Worm (Caenorhabditis elegans): Measurements from ENCODE around the gene fbxa-90.

fbxa-90 gene

DNA sequence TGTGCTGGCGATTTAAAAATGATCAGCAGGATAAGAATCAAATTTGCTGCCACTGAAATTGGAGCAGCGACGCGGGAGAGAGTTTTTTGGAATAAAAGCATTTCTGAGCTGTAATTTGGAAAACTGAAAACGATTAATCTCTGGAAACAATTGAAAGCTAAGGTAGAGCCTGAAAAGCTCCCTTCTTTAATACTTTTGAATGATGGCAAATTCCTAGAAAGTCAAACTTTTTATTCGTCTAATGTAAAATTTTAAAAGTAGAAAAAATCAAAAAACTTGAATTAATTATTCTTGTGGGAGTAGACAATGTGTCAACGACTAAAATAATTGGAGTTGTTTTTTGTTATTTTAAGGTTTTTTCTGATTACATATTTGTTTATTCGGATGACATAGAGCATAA lies 33.6 kb downstream of the fbxa-90 start, which contains the start of gene str-217:
str-217 (minus strand) TSS at position 101 of the 400 bp plus-strand sequence.
- TF ChIP-seq nhr-47 (tag; optimal IDR thresholded peaks at IDR 0.05) (no peak), ceh-90 (tag; optimal IDR thresholded peaks at IDR 0.05) (no peak), nhr-71 (tag; optimal IDR thresholded peaks at IDR 0.05) (no peak), efl-3 (GFP tag; optimal IDR thresholded peaks at IDR 0.05) (no peak), lin-35 (GFP tag; optimal IDR thresholded peaks at IDR 0.05) (no peak), lir-3 (tag; optimal IDR thresholded peaks at IDR 0.05; ENCODE audit: poor library complexity) (no peak), alr-1 (tag; optimal IDR thresholded peaks at IDR 0.05; ENCODE audit: borderline replicate concordance) (no peak), sup-37 (GFP tag; optimal IDR thresholded peaks at IDR 0.05) (no peak), dsc-1 (tag; optimal IDR thresholded peaks at IDR 0.05) (no peak), ceh-63 (GFP tag; optimal IDR thresholded peaks at IDR 0.05) (no peak), lin-14 (GFP tag; optimal IDR thresholded peaks at IDR 0.05) (no peak), fkh-8 (tag; optimal IDR thresholded peaks at IDR 0.05) (no peak), nhr-85 (tag) (no peak), ets-5 (GFP tag; IDR thresholded peaks at IDR 0.05) (no peak), efl-1 (optimal IDR thresholded peaks at IDR 0.05) (no peak), efl-1 (GFP tag; optimal IDR thresholded peaks at IDR 0.05 in 1 of 2) (no peak)

DNA sequence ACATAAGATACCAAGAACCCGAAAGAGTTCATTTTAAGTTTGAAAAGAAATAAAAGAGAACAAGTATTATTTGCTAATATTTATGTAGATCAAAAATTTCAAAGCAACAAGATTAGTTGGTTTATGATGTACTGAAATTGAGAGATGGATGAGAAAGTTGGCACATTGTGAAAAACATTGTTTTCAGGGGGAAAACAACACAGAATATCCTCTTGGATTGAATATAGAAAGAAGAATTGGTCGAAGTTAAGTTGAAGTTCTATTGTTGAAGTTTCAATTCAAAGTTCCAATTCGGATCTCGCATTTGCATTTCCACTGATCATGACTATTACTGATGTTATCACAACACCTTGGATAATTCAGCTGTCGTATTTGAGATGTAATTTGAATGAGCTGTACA lies 34.0 kb downstream of the fbxa-90 start:
- TF ChIP-seq nhr-19 (GFP tag; conservative IDR thresholded peaks at IDR 0.05), result no peak

DNA sequence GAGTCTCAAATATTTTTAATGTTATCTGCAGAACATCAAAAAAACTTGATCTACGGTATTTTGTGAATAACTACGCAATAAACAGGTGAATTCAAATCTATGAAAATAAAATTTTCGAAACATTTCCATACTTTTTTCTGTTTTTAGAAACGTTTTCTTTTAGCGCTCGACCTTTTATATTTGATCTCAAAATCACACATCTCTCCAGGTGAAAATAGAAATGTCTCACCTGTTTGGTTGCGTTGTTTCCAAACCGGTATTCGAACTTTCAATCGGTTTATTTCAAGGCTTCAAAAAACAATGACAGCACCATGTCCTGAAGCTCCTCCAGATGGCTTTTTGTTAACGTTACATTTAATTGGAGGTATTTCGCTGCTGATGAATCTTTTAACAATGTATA lies 34.6 kb downstream of the fbxa-90 start, which contains the start of gene sri-9:
sri-9 (plus strand) TSS at position 301 of the 400 bp plus-strand sequence.
- no peak for TF ChIP-seq ama-1 (optimal IDR thresholded peaks at IDR 0.05)
- no peak for TF ChIP-seq vab-15 (tag; optimal IDR thresholded peaks at IDR 0.05)
- TF ChIP-seq alr-1 (tag; optimal IDR thresholded peaks at IDR 0.05; ENCODE audit: borderline replicate concordance), result no peak
- TF ChIP-seq sup-37 (GFP tag; optimal IDR thresholded peaks at IDR 0.05), result no peak
- TF ChIP-seq xbp-1 (tag; optimal IDR thresholded peaks at IDR 0.05), result no peak
- no peak for TF ChIP-seq ztf-11 (tag; optimal IDR thresholded peaks at IDR 0.05)
- no peak for TF ChIP-seq aha-1 (tag; optimal IDR thresholded peaks at IDR 0.05)
- TF ChIP-seq egl-27 (tag; optimal IDR thresholded peaks at IDR 0.05), result no peak

DNA sequence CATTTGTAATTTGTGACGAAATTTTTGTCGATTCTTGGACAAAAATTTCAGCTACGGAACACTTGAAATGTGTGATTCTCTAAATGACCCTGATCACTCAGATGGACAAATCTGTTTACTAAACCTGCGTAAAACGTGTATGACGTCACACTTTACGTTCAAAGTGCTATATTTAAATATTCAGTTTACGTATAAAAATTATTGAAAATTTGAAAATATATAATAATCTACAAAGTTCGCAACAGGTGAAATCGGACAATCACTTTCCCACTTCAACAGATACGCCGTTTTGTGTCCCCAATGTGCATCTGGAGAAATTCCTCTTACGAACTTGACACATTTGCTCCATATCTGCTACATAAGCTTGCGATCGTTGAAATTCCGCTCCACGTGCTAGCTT lies 38.6 kb downstream of the fbxa-90 start, which contains the start of gene srh-131:
srh-131 (plus strand) TSS at position 301 of the 400 bp plus-strand sequence.
- TF ChIP-seq skn-1 (tag; optimal IDR thresholded peaks at IDR 0.05) (no peak), sup-37 (GFP tag; optimal IDR thresholded peaks at IDR 0.05) (no peak), dpl-1 (GFP tag; optimal IDR thresholded peaks at IDR 0.05) (no peak), lin-13 (GFP tag; optimal IDR thresholded peaks at IDR 0.05) (no peak), tlp-1 (tag; optimal IDR thresholded peaks at IDR 0.05) (no peak), nhr-90 (tag; optimal IDR thresholded peaks at IDR 0.05; ENCODE audit: poor library complexity) (no peak), nhr-71 (tag; optimal IDR thresholded peaks at IDR 0.05) (no peak), ces-1 (GFP tag; optimal IDR thresholded peaks at IDR 0.05) (no peak), ceh-88 (GFP tag; IDR thresholded peaks at IDR 0.05) (no peak), egl-13 (tag; optimal IDR thresholded peaks at IDR 0.05) (no peak), alr-1 (tag; optimal IDR thresholded peaks at IDR 0.05; ENCODE audit: borderline replicate concordance) (no peak), lin-39 (tag; optimal IDR thresholded peaks at IDR 0.05) (no peak), sptf-1 (tag; optimal IDR thresholded peaks at IDR 0.05) (no peak), aha-1 (tag; optimal IDR thresholded peaks at IDR 0.05) (no peak), snu-23 (GFP tag; optimal IDR thresholded peaks at IDR 0.05) (no peak), C34B4.2 (tag; optimal IDR thresholded peaks at IDR 0.05) (no peak), xbp-1 (tag; optimal IDR thresholded peaks at IDR 0.05) (no peak), ztf-4 (tag; optimal IDR thresholded peaks at IDR 0.05) (no peak)
